Worm (Caenorhabditis elegans) whole organism, young adult: ENCODE results near the gene zipt-15.

ENCODE experiments used
- K12H6.12 ChIP-seq: fragments of 200-800 bp; sonication (Bioruptor generic); optimal IDR thresholded peaks from 2 replicates; lab custom pipeline; 2018; ENCODE audit warnings: mild to moderate bottlenecking, missing genetic modification characterization, missing compliant biosample characterization
- ama-1 ChIP-seq, 3 experiments: fragments of 150-350 bp in 1 of 3; sonication (generic microtip) in 2 of 3; optimal IDR thresholded peaks; 2 replicates each; lab custom pipeline; 2014 to 2018; ENCODE audit warnings: missing biosample characterization in 2 of 3, missing genetic modification characterization in 2 of 3, missing genetic modification reagents in 2 of 3
- bed-2 ChIP-seq: fragments of 200-800 bp; sonication (Bioruptor generic); IDR thresholded peaks from 2 replicates; pipeline ENCODE4 v1.3.6; 2022; ENCODE audit warnings: missing genetic modification reagents, missing genetic modification characterization, missing compliant biosample characterization
- ceh-40 ChIP-seq: fragments of 200-800 bp; sonication (Bioruptor generic); IDR thresholded peaks from 2 replicates; pipeline ENCODE4 v1.3.6; 2022; ENCODE audit warnings: missing genetic modification characterization, missing compliant biosample characterization
- hsf-1 ChIP-seq: fragments of 200-800 bp; sonication (Bioruptor generic); IDR thresholded peaks from 2 replicates; pipeline ENCODE4 v1.3.6; 2022; ENCODE audit warnings: missing genetic modification reagents, missing genetic modification characterization, missing compliant biosample characterization
- lag-1 ChIP-seq: fragments of 200-800 bp; sonication (Bioruptor generic); IDR thresholded peaks from 2 replicates; pipeline ENCODE4 v1.3.6; 2022; ENCODE audit warnings: missing genetic modification reagents, missing genetic modification characterization, missing compliant biosample characterization
- madf-6 ChIP-seq: fragments of 200-800 bp; sonication (Bioruptor generic); IDR thresholded peaks from 2 replicates; pipeline ENCODE4 v1.3.6; 2022; ENCODE audit warnings: missing genetic modification reagents, missing genetic modification characterization, missing compliant biosample characterization
- nfya-2 ChIP-seq: fragments of 200-800 bp; sonication (Bioruptor generic); IDR thresholded peaks from 2 replicates; pipeline ENCODE4 v1.3.6; 2022; ENCODE audit warnings: missing genetic modification reagents, missing genetic modification characterization, missing compliant biosample characterization
- nhr-80 ChIP-seq: sonication (generic microtip); optimal IDR thresholded peaks from 2 replicates; lab custom pipeline; 2016; ENCODE audit warnings: missing genetic modification characterization, missing compliant biosample characterization
- nhr-90 ChIP-seq: sonication (generic microtip); optimal IDR thresholded peaks from 2 replicates; lab custom pipeline; 2016; ENCODE audit warnings: missing genotype, mild to moderate bottlenecking, missing genetic modification characterization, missing compliant biosample characterization
- sea-2 ChIP-seq: fragments of 200-800 bp; sonication (Bioruptor generic); IDR thresholded peaks from 2 replicates; pipeline ENCODE4 v1.3.6; 2022; ENCODE audit warnings: missing genetic modification characterization, missing compliant biosample characterization
- sptf-2 ChIP-seq: fragments of 200-800 bp; sonication (Bioruptor generic); optimal IDR thresholded peaks from 2 replicates; lab custom pipeline; 2018; ENCODE audit warnings: mild to moderate bottlenecking, missing genetic modification characterization, missing compliant biosample characterization
- zfh-2 ChIP-seq: fragments of 200-800 bp; sonication (Bioruptor generic); conservative IDR thresholded peaks from 2 replicates; pipeline ENCODE4 v1.3.6; 2022; ENCODE audit warnings: missing genetic modification reagents, missing genetic modification characterization, missing compliant biosample characterization
- ztf-6 ChIP-seq: fragments of 200-800 bp; sonication (Bioruptor generic); IDR thresholded peaks from 2 replicates; pipeline ENCODE4 v1.3.6; 2022; ENCODE audit warnings: missing genetic modification reagents, missing genetic modification characterization, missing compliant biosample characterization

Gene zipt-15

DNA sequence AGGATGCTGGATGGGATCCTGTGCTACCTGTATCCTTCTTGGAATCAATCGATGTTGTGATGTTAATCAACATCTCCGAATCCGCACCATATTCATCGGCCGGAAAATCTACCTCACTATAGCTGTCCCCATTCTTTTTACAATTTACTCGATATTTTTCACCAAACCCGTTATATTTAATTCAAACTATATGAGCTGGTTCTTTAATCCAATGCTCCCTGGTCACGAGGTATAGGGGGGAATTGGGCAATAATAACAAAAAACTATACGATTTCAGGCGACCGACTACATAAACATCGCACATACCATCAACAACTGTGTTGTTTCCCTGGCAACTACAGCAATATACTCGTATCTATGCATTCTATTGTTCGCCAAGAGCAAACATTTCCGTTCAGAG is 67.2 kb downstream of the zipt-15 start:
- no peak for TF ChIP-seq ama-1 (optimal IDR thresholded peaks at IDR 0.05; lab: Kevin White, UChicago)
- TF ChIP-seq ama-1 (GFP tag; optimal IDR thresholded peaks at IDR 0.05; lab: Kevin White, UChicago): no peak
- no peak for TF ChIP-seq hsf-1 (GFP tag; lab: Robert Waterston, UW)
- no peak for TF ChIP-seq lag-1 (GFP tag; lab: Robert Waterston, UW)
- no peak for TF ChIP-seq sea-2 (GFP tag; lab: Robert Waterston, UW)
- TF ChIP-seq madf-6: no peak
- TF ChIP-seq ztf-6 (GFP tag; lab: Robert Waterston, UW): no peak
- no peak for TF ChIP-seq K12H6.12 (tag; lab: Kevin White, UChicago)
- no peak for TF ChIP-seq nfya-2 (GFP tag; lab: Robert Waterston, UW)
- TF ChIP-seq sptf-2 (GFP tag; lab: Kevin White, UChicago): no peak
- TF ChIP-seq nhr-90 (tag; lab: Kevin White, UChicago): no peak
- TF ChIP-seq zfh-2: no peak
- TF ChIP-seq bed-2 (GFP tag; lab: Robert Waterston, UW): no peak
- no peak for TF ChIP-seq ceh-40 (GFP tag; lab: Robert Waterston, UW)
- no peak for TF ChIP-seq nhr-80
